Fruit fly (Drosophila melanogaster) S2 (cell line): ENCODE results near the gene ago.

ENCODE experiments used
- CG8478 ChIP-seq: fragments of >200 bp; optimal IDR thresholded peaks from 2 replicates; lab custom pipeline; 2018
- CTCF ChIP-seq, 2 experiments: fragments of >200 bp; optimal IDR thresholded peaks; 2 replicates each; lab custom pipeline; 2018

Gene ago

dm6 chr3L:4221226-4221770 is 32.8 kb downstream of the ago start:
- TF ChIP-seq CG8478 (lab: Kevin White, UChicago) (no peak), CTCF (optimal IDR thresholded peaks at IDR 0.05; lab: Kevin White, UChicago) (no peak)

DNA sequence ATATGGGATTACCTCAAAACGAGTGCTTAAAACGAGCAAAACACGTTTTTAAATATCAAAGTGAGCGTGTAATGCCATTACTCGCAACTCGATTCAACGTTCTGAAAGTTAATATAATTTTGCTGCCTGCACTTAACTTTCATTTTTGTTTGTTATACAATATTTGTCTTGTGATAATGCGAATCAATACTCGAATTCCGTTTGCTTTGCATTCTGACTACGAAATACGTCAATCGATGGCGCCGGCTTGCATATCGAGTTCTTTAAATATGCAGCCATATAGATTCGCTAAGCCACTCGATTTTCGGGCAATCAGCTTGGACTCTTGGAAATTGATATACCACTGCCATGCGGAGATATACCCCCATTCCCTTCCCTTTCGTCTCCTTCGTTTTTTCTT is 33.4 kb downstream of the ago start:
- no peak for TF ChIP-seq CTCF (optimal IDR thresholded peaks at IDR 0.05; lab: Kevin White, UChicago)
- no peak for TF ChIP-seq CG8478 (lab: Kevin White, UChicago)

dm6 chr3L:4219291-4220228 is 34.5 kb downstream of the ago start:
- TF ChIP-seq CTCF (optimal IDR thresholded peaks at IDR 0.05; lab: Kevin White, UChicago) = peak in 1 of 2 experiments; percentile 10
- no peak for TF ChIP-seq CG8478 (lab: Kevin White, UChicago)

dm6 chr3L:4215079-4215478 is 39.0 kb downstream of the ago start, which contains the start of gene Cpr64Ad:
Gene Cpr64Ad (plus strand): TSS chr3L:4215379.
- TF ChIP-seq CG8478 (lab: Kevin White, UChicago) (no peak), CTCF (optimal IDR thresholded peaks at IDR 0.05; lab: Kevin White, UChicago) (no peak)

- TF ChIP-seq CTCF (optimal IDR thresholded peaks at IDR 0.05; lab: Kevin White, UChicago) (no peak), CG8478 (lab: Kevin White, UChicago) (no peak)
These were observed 41.3 kb downstream of the ago start, which contains the start of gene Cpr64Ac for dm6 chr3L:4212815-4213214. Gene Cpr64Ac (minus strand): TSS chr3L:4212915.

dm6 chr3L:4211440-4211839 is 42.7 kb downstream of the ago start, which contains the start of gene Cpr64Ab:
Gene Cpr64Ab (minus strand): TSS chr3L:4211540.
- TF ChIP-seq CG8478 (lab: Kevin White, UChicago) (no peak), CTCF (optimal IDR thresholded peaks at IDR 0.05; lab: Kevin White, UChicago) (no peak)

dm6 chr3L:4209731-4210130 is 44.4 kb downstream of the ago start:
- no peak for TF ChIP-seq CG8478 (lab: Kevin White, UChicago)
- TF ChIP-seq CTCF (optimal IDR thresholded peaks at IDR 0.05; lab: Kevin White, UChicago) = no peak

dm6 chr3L:4209078-4209477 is 45.0 kb downstream of the ago start, which contains the start of gene Cpr64Aa:
Gene Cpr64Aa (minus strand): TSS chr3L:4209178.
- no peak for TF ChIP-seq CG8478 (lab: Kevin White, UChicago)
- no peak for TF ChIP-seq CTCF (optimal IDR thresholded peaks at IDR 0.05; lab: Kevin White, UChicago)

DNA sequence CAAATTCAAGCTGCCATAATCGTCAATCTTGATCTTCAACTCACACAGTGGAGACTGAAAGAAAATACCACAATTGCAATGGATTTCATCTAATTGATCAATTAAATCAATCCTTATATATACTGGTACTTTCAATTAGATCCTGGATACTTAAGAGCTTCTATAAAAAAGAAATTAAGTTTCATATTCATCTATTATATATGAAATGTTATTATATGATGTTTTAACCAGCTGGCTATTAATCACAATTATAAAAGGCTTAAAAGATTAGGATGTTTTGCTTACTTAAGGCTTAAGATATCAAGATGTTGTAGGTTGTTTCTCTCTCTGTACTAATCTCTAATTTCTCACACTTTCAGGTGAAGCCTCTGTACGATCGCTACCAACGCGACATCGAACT is 49.2 kb downstream of the ago start:
- TF ChIP-seq CG8478 (lab: Kevin White, UChicago) (no peak), CTCF (optimal IDR thresholded peaks at IDR 0.05; lab: Kevin White, UChicago) (no peak)

- no peak for TF ChIP-seq CTCF (optimal IDR thresholded peaks at IDR 0.05; lab: Kevin White, UChicago)
- TF ChIP-seq CG8478 (lab: Kevin White, UChicago) = no peak
These were observed 49.9 kb downstream of the ago start, which contains the start of gene CG15005 for dm6 chr3L:4204239-4204638. Gene CG15005 (minus strand): TSS chr3L:4204339.
